Worm (Caenorhabditis elegans) whole organism, L3 larva: ENCODE data around the gene Y60A3A.19.
"Not testable (repeated sequence)": the region's sequence is repeated elsewhere in the genome, so short reads cannot be mapped to it uniquely, and the experiment has no call there.

Experiments
- ZK546.5 ChIP-seq: sonication (generic microtip); optimal IDR thresholded peaks from 2 replicates; lab custom pipeline; 2017; ENCODE audit warnings: missing biosample characterization, missing genetic modification characterization
- aly-2 ChIP-seq: fragments of 150-350 bp; optimal IDR thresholded peaks from 2 replicates; lab custom pipeline; 2014; ENCODE audit warnings: missing biosample characterization, missing genetic modification characterization
- ama-1 ChIP-seq: fragments of 150-350 bp; optimal IDR thresholded peaks from 2 replicates; lab custom pipeline; 2018
- ceh-16 ChIP-seq: sonication (generic microtip); optimal IDR thresholded peaks from 2 replicates; lab custom pipeline; 2017; ENCODE audit warnings: missing biosample characterization, missing genetic modification characterization
- ceh-28 ChIP-seq: fragments of 150-350 bp; optimal IDR thresholded peaks from 2 replicates; lab custom pipeline; 2014; ENCODE audit warnings: missing biosample characterization, missing genetic modification reagents, missing genetic modification characterization
- ceh-82 ChIP-seq: fragments of 150-350 bp; optimal IDR thresholded peaks from 2 replicates; lab custom pipeline; 2014; ENCODE audit warnings: missing biosample characterization, missing genetic modification characterization
- ceh-9 ChIP-seq: sonication (generic microtip); optimal IDR thresholded peaks from 2 replicates; lab custom pipeline; 2018; ENCODE audit warnings: missing biosample characterization, missing genetic modification characterization
- daf-12 ChIP-seq: fragments of 150-350 bp; optimal IDR thresholded peaks from 2 replicates; lab custom pipeline; 2014; ENCODE audit warnings: missing biosample characterization, missing genetic modification reagents, missing genetic modification characterization
- elt-1 ChIP-seq: fragments of 150-350 bp; optimal IDR thresholded peaks from 2 replicates; lab custom pipeline; 2014; ENCODE audit warnings: missing biosample characterization, missing genetic modification characterization
- elt-2 ChIP-seq: sonication (generic microtip); optimal IDR thresholded peaks from 2 replicates; lab custom pipeline; 2016; ENCODE audit warnings: missing genetic modification reagents, mild to moderate bottlenecking, missing genetic modification characterization, missing compliant biosample characterization
- eor-1 ChIP-seq, 2 experiments: fragments of 150-350 bp; optimal IDR thresholded peaks; 2 replicates each; lab custom pipeline; 2014 to 2018; ENCODE audit warnings: missing biosample characterization in 2 of 2, missing genetic modification characterization in 2 of 2
- fkh-2 ChIP-seq: fragments of 150-350 bp; optimal IDR thresholded peaks from 2 replicates; lab custom pipeline; 2014; ENCODE audit warnings: missing biosample characterization, missing genetic modification reagents, missing genetic modification characterization
- fos-1 ChIP-seq: fragments of 150-350 bp; optimal IDR thresholded peaks from 2 replicates; lab custom pipeline; 2014; ENCODE audit warnings: missing biosample characterization, missing genetic modification characterization
- hmg-11 ChIP-seq: sonication (generic microtip); optimal IDR thresholded peaks from 2 replicates; lab custom pipeline; 2016; ENCODE audit warnings: missing genetic modification characterization, missing compliant biosample characterization
- lin-15B ChIP-seq: fragments of 150-350 bp; optimal IDR thresholded peaks from 2 replicates; lab custom pipeline; 2014; ENCODE audit warnings: missing biosample characterization, missing genetic modification characterization
- lin-39 ChIP-seq: fragments of 150-350 bp; optimal IDR thresholded peaks from 2 replicates; lab custom pipeline; 2018; ENCODE audit warnings: missing biosample characterization, missing genetic modification reagents, missing genetic modification characterization
- lsy-12 ChIP-seq: sonication (generic microtip); optimal IDR thresholded peaks from 2 replicates; lab custom pipeline; 2016; ENCODE audit warnings: mild to moderate bottlenecking, missing genetic modification characterization, missing compliant biosample characterization
- mml-1 ChIP-seq: fragments of 150-350 bp; sonication (generic microtip); optimal IDR thresholded peaks from 3 replicates; lab custom pipeline; 2014; ENCODE audit warnings: missing biosample characterization, missing genetic modification characterization
- nfya-1 ChIP-seq: sonication (generic microtip); optimal IDR thresholded peaks from 2 replicates; lab custom pipeline; 2017; ENCODE audit warnings: missing genetic modification characterization, mild to moderate bottlenecking, missing compliant biosample characterization, antibody characterized with exemption, moderate library complexity; ENCODE audit not compliant: insufficient read depth
- nhr-11 ChIP-seq: fragments of 150-350 bp; optimal IDR thresholded peaks from 2 replicates; lab custom pipeline; 2014; ENCODE audit warnings: missing biosample characterization, missing genetic modification characterization
- nhr-12 ChIP-seq: fragments of 150-350 bp; optimal IDR thresholded peaks from 2 replicates; lab custom pipeline; 2014; ENCODE audit warnings: missing biosample characterization, missing genetic modification characterization
- nhr-23 ChIP-seq: fragments of 150-350 bp; optimal IDR thresholded peaks from 2 replicates; lab custom pipeline; 2014; ENCODE audit warnings: missing biosample characterization, missing genetic modification reagents, missing genetic modification characterization
- nhr-25 ChIP-seq: sonication (generic microtip); optimal IDR thresholded peaks from 2 replicates; lab custom pipeline; 2017; ENCODE audit warnings: missing biosample characterization, missing genetic modification characterization
- nhr-28 ChIP-seq: fragments of 150-350 bp; optimal IDR thresholded peaks from 2 replicates; lab custom pipeline; 2014; ENCODE audit warnings: missing biosample characterization, missing genetic modification characterization
- nhr-67 ChIP-seq: fragments of 150-350 bp; optimal IDR thresholded peaks from 2 replicates; lab custom pipeline; 2014; ENCODE audit warnings: missing biosample characterization, missing genetic modification characterization
- nhr-76 ChIP-seq: fragments of 150-350 bp; sonication (generic microtip); optimal IDR thresholded peaks from 5 replicates; lab custom pipeline; 2014; ENCODE audit warnings: missing biosample characterization, missing genetic modification characterization
- nhr-77 ChIP-seq: fragments of 150-350 bp; optimal IDR thresholded peaks from 2 replicates; lab custom pipeline; 2014; ENCODE audit warnings: missing biosample characterization, missing genetic modification characterization
- pha-4 ChIP-seq: fragments of 150-350 bp; optimal IDR thresholded peaks from 2 replicates; lab custom pipeline; 2014; ENCODE audit warnings: missing biosample characterization, missing genetic modification reagents, missing genetic modification characterization
- pqm-1 ChIP-seq: fragments of 150-350 bp; optimal IDR thresholded peaks from 2 replicates; lab custom pipeline; 2017; ENCODE audit warnings: missing biosample characterization, missing genetic modification characterization, inconsistent platforms
- snpc-4 ChIP-seq: fragments of 150-350 bp; optimal IDR thresholded peaks from 2 replicates; lab custom pipeline; 2014; ENCODE audit warnings: missing biosample characterization, missing genetic modification characterization
- unc-62 ChIP-seq: fragments of 150-350 bp; sonication (generic microtip); optimal IDR thresholded peaks from 4 replicates; lab custom pipeline; 2014; ENCODE audit warnings: missing biosample characterization, missing genetic modification reagents, missing genetic modification characterization
- zag-1 ChIP-seq: fragments of 150-350 bp; optimal IDR thresholded peaks from 2 replicates; lab custom pipeline; 2014; ENCODE audit warnings: missing biosample characterization, missing genetic modification characterization
- ztf-4 ChIP-seq: fragments of 150-350 bp; optimal IDR thresholded peaks from 2 replicates; lab custom pipeline; 2014; ENCODE audit warnings: missing biosample characterization, missing genetic modification characterization

The Y60A3A.19 gene

ce11 chrV:19923924-19924323 lies 7.6 kb downstream of the Y60A3A.19 start, which contains the start of gene skr-4:
TSS of gene skr-4 (plus strand) at chrV:19924224.
- TF ChIP-seq nhr-11 (tag; lab: Kevin White, UChicago) (no peak), elt-2 (tag; lab: Kevin White, UChicago) (peak; percentile 10)
- TF ChIP-seq, all 47 proteins: peak for 1

- TF ChIP-seq nhr-11 (tag; lab: Kevin White, UChicago) (no peak), zag-1 (tag; lab: Kevin White, UChicago) (no peak), ZK546.5 (tag; lab: Kevin White, UChicago) (no peak), aly-2 (tag; lab: Kevin White, UChicago) (no peak), ztf-4 (no peak), fkh-2 (tag; lab: Kevin White, UChicago) (no peak), nhr-76 (tag; lab: Kevin White, UChicago) (no peak), eor-1 (tag; optimal IDR thresholded peaks at IDR 0.05; lab: Kevin White, UChicago) (no peak), nhr-67 (tag; lab: Kevin White, UChicago) (no peak), pha-4 (no peak), nhr-77 (no peak), lin-39 (tag; lab: Kevin White, UChicago) (no peak), mml-1 (tag; lab: Kevin White, UChicago) (no peak), ama-1 (lab: Kevin White, UChicago) (no peak), nhr-23 (tag; lab: Kevin White, UChicago) (no peak), snpc-4 (no peak), ceh-9 (no peak)
Observed at ce11 chrV:19934223-19934622, 17.9 kb downstream of the Y60A3A.19 start, which contains the start of gene algn-7. TSS of gene algn-7 (minus strand) at chrV:19934323.

- no peak for TF ChIP-seq nhr-77
- no peak for TF ChIP-seq hmg-11 (tag; lab: Kevin White, UChicago)
Observed at ce11 chrV:19936945-19937344, 20.6 kb downstream of the Y60A3A.19 start.

ce11 chrV:19946529-19946928 lies 30.2 kb downstream of the Y60A3A.19 start, which contains the start of gene dhs-24:
TSS of gene dhs-24 (minus strand) at chrV:19946629.
- TF ChIP-seq ceh-82 = no peak
- TF ChIP-seq nhr-76 (tag; lab: Kevin White, UChicago) = no peak
- TF ChIP-seq pqm-1 (tag; lab: Kevin White, UChicago) = no peak
- no peak for TF ChIP-seq nhr-12 (tag; lab: Kevin White, UChicago)

ce11 chrV:19948993-19949392 lies 32.6 kb downstream of the Y60A3A.19 start, which contains the start of gene tmed-4:
TSS of gene tmed-4 (minus strand) at chrV:19949093.
- not testable (repeated sequence) for TF ChIP-seq zag-1, elt-2, nhr-12 (tag; lab: Kevin White, UChicago)

- TF ChIP-seq ceh-82; nhr-76 (tag; lab: Kevin White, UChicago); lin-15B (tag; lab: Kevin White, UChicago): not testable (repeated sequence)
- TF ChIP-seq, all 47 proteins: peak for 0; not testable (repeated sequence) for 47
Observed at ce11 chrV:19949721-19950120, 33.4 kb downstream of the Y60A3A.19 start, which contains the start of gene Y60A3A.8. TSS of gene Y60A3A.8 (plus strand) at chrV:19949978.

- no peak for TF ChIP-seq fkh-2 (tag; lab: Kevin White, UChicago)
- TF ChIP-seq lsy-12 (tag; lab: Kevin White, UChicago) = no peak
- TF ChIP-seq zag-1 (tag; lab: Kevin White, UChicago) = no peak
- TF ChIP-seq nhr-28 (tag; lab: Kevin White, UChicago) = no peak
- no peak for TF ChIP-seq unc-62 (GFP tag; lab: Kevin White, UChicago)
- TF ChIP-seq nhr-67 (tag; lab: Kevin White, UChicago) = no peak
Observed at ce11 chrV:19954491-19954890, 38.1 kb downstream of the Y60A3A.19 start.

- TF ChIP-seq ceh-28 (tag; lab: Kevin White, UChicago) = no peak
- no peak for TF ChIP-seq nhr-28 (tag; lab: Kevin White, UChicago)
- peak; percentile 23 for TF ChIP-seq hmg-11 (tag; lab: Kevin White, UChicago)
- TF ChIP-seq ceh-16 (tag; lab: Kevin White, UChicago) = no peak
- TF ChIP-seq pqm-1 (tag; lab: Kevin White, UChicago) = no peak
- TF ChIP-seq ceh-9 = no peak
- no peak for TF ChIP-seq snpc-4
- peak; percentile 4 for TF ChIP-seq pha-4
- TF ChIP-seq eor-1 (tag; optimal IDR thresholded peaks at IDR 0.05; lab: Kevin White, UChicago) = no peak
- no peak for TF ChIP-seq nhr-76 (tag; lab: Kevin White, UChicago)
- TF ChIP-seq nfya-1 (tag; lab: Kevin White, UChicago) = no peak
- no peak for TF ChIP-seq fos-1 (tag; lab: Kevin White, UChicago)
- TF ChIP-seq daf-12 (tag; lab: Kevin White, UChicago) = no peak
- TF ChIP-seq elt-1 (tag; lab: Kevin White, UChicago) = no peak
- no peak for TF ChIP-seq ZK546.5 (tag; lab: Kevin White, UChicago)
- no peak for TF ChIP-seq nhr-25 (tag; lab: Kevin White, UChicago)
- TF ChIP-seq, all 47 proteins: peak for 2
Observed at ce11 chrV:19955171-19955570, 38.8 kb downstream of the Y60A3A.19 start, which contains the start of gene abhd-3.1. TSS of gene abhd-3.1 (plus strand) at chrV:19955488.
